Fruit fly (Drosophila melanogaster) whole organism, adult: Measurements from ENCODE around the gene CG1812.

Experiments
- CG33017 ChIP-seq: fragments of 200-800 bp; sonication (Bioruptor generic); optimal IDR thresholded peaks from 2 replicates; lab custom pipeline; 2018; ENCODE audit warnings: missing biosample characterization, mild to moderate bottlenecking, missing genetic modification characterization, moderate library complexity
- CG7045 ChIP-seq: fragments of 200-800 bp; sonication (Bioruptor generic); optimal IDR thresholded peaks from 2 replicates; lab custom pipeline; 2017; ENCODE audit warnings: missing biosample characterization, mild to moderate bottlenecking, missing genetic modification characterization
- cnc ChIP-seq, 2 experiments: fragments of >200 bp; optimal IDR thresholded peaks; 2 replicates each; lab custom pipeline; 2017
- toe ChIP-seq: fragments of 200-800 bp; sonication (Bioruptor generic); optimal IDR thresholded peaks from 2 replicates; lab custom pipeline; 2016; ENCODE audit warnings: missing biosample characterization, missing genetic modification characterization

DNA sequence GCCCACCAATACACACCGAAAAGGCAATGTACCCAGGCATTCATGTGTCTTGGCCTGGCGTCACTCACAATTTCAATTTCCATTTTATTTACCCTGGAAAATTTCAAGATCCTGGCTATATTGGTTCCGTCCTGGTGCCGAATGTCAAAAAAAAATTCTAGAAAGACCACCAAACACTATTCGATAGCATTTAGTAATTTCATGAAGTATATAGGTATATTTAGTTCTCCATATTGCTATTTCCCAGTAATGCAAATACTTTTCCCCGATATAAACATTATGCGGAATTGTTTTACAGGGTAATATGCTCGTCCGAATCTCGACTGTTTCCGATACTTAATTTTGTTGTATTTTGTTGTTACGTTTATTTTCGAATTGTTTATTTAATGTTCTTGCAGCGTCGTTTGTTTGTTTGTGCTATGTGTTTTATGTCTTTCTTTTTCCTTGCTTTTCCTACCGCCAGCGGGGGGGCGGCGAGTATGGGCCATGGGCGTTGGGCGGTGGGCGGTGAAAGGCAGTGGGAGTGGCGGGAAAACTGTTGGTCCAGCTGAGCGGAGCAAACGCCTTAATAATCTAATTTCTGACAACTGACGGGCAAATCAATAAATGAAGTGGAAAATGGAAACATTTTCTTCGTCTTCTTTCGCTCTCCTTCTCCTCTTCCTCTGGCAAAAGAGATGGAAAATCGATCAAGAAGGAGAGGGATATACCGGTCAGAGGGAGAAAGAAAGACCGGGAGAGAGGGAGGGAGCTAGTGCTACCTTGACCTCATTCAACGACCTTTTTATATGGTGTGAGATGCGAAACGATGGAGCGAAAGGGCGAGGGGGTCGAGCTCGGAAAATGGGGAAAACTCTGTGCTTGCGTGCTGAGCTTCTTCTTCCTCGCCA lies 15.3 kb upstream of the CG1812 start:
- TF ChIP-seq CG33017 (tag; lab: Kevin White, UChicago) (no peak), CG7045 (GFP tag; lab: Kevin White, UChicago) (no peak), toe (no peak), cnc (optimal IDR thresholded peaks at IDR 0.05; lab: Kevin White, UChicago) (no peak)
